Fruit fly (Drosophila melanogaster) whole organism, embryonic: ENCODE results near the gene Dbp73D.

Source experiments
- Antp ChIP-seq: fragments of 200-800 bp; sonication (Bioruptor generic); optimal IDR thresholded peaks from 3 replicates; lab custom pipeline; 2016; ENCODE audit warnings: missing biosample characterization, missing genetic modification characterization
- Bdp1 ChIP-seq: fragments of 200-800 bp; sonication (Bioruptor generic); optimal IDR thresholded peaks from 3 replicates; lab custom pipeline; 2016; ENCODE audit warnings: missing biosample characterization, missing genetic modification characterization
- CG10543 ChIP-seq: fragments of 200-800 bp; sonication (Bioruptor generic); optimal IDR thresholded peaks from 3 replicates; lab custom pipeline; 2017; ENCODE audit warnings: missing biosample characterization, mild to moderate bottlenecking, missing genetic modification characterization, moderate library complexity
- CG11695 ChIP-seq: fragments of 200-800 bp; sonication (Bioruptor generic); IDR thresholded peaks from 3 replicates; pipeline ENCODE4 v1.3.6; 2022; ENCODE audit warnings: missing biosample characterization, missing genetic modification characterization
- CG12942 ChIP-seq: fragments of 200-800 bp; sonication (Bioruptor generic); optimal IDR thresholded peaks from 3 replicates; lab custom pipeline; 2016; ENCODE audit warnings: missing biosample characterization, missing genetic modification characterization
- CG14667 ChIP-seq: fragments of 200-800 bp; sonication (Bioruptor generic); IDR thresholded peaks from 2 replicates; pipeline ENCODE4 v1.3.6; 2022; ENCODE audit warnings: missing biosample characterization, missing genetic modification characterization
- CG15269 ChIP-seq: fragments of 200-800 bp; sonication (Bioruptor generic); optimal IDR thresholded peaks from 2 replicates; lab custom pipeline; 2018; ENCODE audit warnings: missing biosample characterization, mild to moderate bottlenecking, missing genetic modification characterization, moderate library complexity
- CG2199 ChIP-seq: fragments of 200-800 bp; sonication (Bioruptor generic); IDR thresholded peaks from 3 replicates; pipeline ENCODE4 v1.3.6; 2022; ENCODE audit warnings: missing biosample characterization, missing genetic modification characterization
- CG31224 ChIP-seq: fragments of 200-800 bp; sonication (Bioruptor generic); IDR thresholded peaks from 2 replicates; pipeline ENCODE4 v1.3.6; 2022; ENCODE audit warnings: missing biosample characterization, missing genetic modification characterization
- CG31441 ChIP-seq: fragments of 200-800 bp; sonication (Bioruptor generic); IDR thresholded peaks from 2 replicates; pipeline ENCODE4 v1.3.6; 2022; ENCODE audit warnings: missing biosample characterization, missing genetic modification characterization
- CG34376 ChIP-seq: fragments of 200-800 bp; sonication (Bioruptor generic); optimal IDR thresholded peaks from 2 replicates; lab custom pipeline; 2018; ENCODE audit warnings: missing biosample characterization, mild to moderate bottlenecking, missing genetic modification characterization
- CG3726 ChIP-seq: fragments of 200-800 bp; sonication (Bioruptor generic); IDR thresholded peaks from 3 replicates; pipeline ENCODE4, ENCODE4 v1.3.6; 2022; ENCODE audit warnings: missing biosample characterization, missing genetic modification characterization
- CG3847 ChIP-seq: fragments of 200-800 bp; sonication (Bioruptor generic); IDR thresholded peaks from 2 replicates; pipeline ENCODE4 v1.3.6; 2022; ENCODE audit warnings: missing biosample characterization, missing genetic modification characterization
- CG8924 ChIP-seq: fragments of 200-800 bp; optimal IDR thresholded peaks from 3 replicates; lab custom pipeline; 2019; ENCODE audit warnings: missing biosample characterization, mild to moderate bottlenecking, missing genetic modification characterization, moderate library complexity
- Chrac-16 ChIP-seq: fragments of 200-800 bp; sonication (Bioruptor generic); optimal IDR thresholded peaks from 3 replicates; lab custom pipeline; 2016; ENCODE audit warnings: missing biosample characterization, missing genetic modification characterization
- Dbx ChIP-seq: fragments of 200-800 bp; sonication (Bioruptor generic); IDR thresholded peaks from 3 replicates; pipeline ENCODE4 v1.3.6; 2022; ENCODE audit warnings: missing biosample characterization, missing genetic modification characterization
- Drgx ChIP-seq: fragments of 200-800 bp; sonication (Bioruptor generic); IDR thresholded peaks from 2 replicates; pipeline ENCODE4 v1.3.6; 2022; ENCODE audit warnings: missing biosample characterization, missing genetic modification characterization
- ERR ChIP-seq: fragments of 200-800 bp; sonication (Bioruptor generic); optimal IDR thresholded peaks from 2 replicates; lab custom pipeline; 2016; ENCODE audit warnings: missing biosample characterization, missing genetic modification characterization
- Eip74EF ChIP-seq, 2 experiments: fragments of 200-800 bp in 1 of 2; fragments of >200 bp in 1 of 2; sonication (Bioruptor generic) in 1 of 2; optimal IDR thresholded peaks; 2 replicates each; lab custom pipeline; 2017 to 2019; ENCODE audit warnings: missing biosample characterization in 2 of 2, missing genetic modification characterization in 2 of 2, mild to moderate bottlenecking in 1 of 2, moderate library complexity in 1 of 2
- Elba2 ChIP-seq: fragments of 200-800 bp; sonication (Bioruptor generic); optimal IDR thresholded peaks from 3 replicates; lab custom pipeline; 2016; ENCODE audit warnings: missing biosample characterization, missing genetic modification characterization
- Fer2 ChIP-seq: fragments of 200-800 bp; sonication (Bioruptor generic); optimal IDR thresholded peaks from 2 replicates; lab custom pipeline; 2018; ENCODE audit warnings: missing biosample characterization, mild to moderate bottlenecking, missing genetic modification characterization, moderate library complexity
- HHEX ChIP-seq: fragments of 200-800 bp; sonication (Bioruptor generic); optimal IDR thresholded peaks from 3 replicates; lab custom pipeline; 2017; ENCODE audit warnings: missing biosample characterization, mild to moderate bottlenecking, missing genetic modification characterization, missing genetic modification reagents
- HLH54F ChIP-seq: fragments of 200-800 bp; sonication (Bioruptor generic); optimal IDR thresholded peaks from 3 replicates; lab custom pipeline; 2016; ENCODE audit warnings: missing biosample characterization, missing genetic modification characterization
- Hr51 ChIP-seq, 2 experiments: fragments of 200-800 bp; sonication (Bioruptor generic); optimal IDR thresholded peaks; 2 replicates in 1 of 2; 3 replicates in 1 of 2; lab custom pipeline; 2016 to 2018; ENCODE audit warnings: missing biosample characterization in 2 of 2, missing genetic modification characterization in 2 of 2, mild to moderate bottlenecking in 1 of 2, moderate library complexity in 1 of 2
- Lhr ChIP-seq: fragments of 200-800 bp; sonication (Bioruptor generic); optimal IDR thresholded peaks from 3 replicates; lab custom pipeline; 2017; ENCODE audit warnings: mild to moderate bottlenecking, missing biosample characterization, missing genetic modification reagents, missing genetic modification characterization
- Usf ChIP-seq: fragments of 200-800 bp; sonication (Bioruptor generic); optimal IDR thresholded peaks from 2 replicates; lab custom pipeline; 2017; ENCODE audit warnings: missing genotype, missing biosample characterization, missing genetic modification characterization
- Vsx1 ChIP-seq: fragments of 200-800 bp; sonication (Bioruptor generic); optimal IDR thresholded peaks from 2 replicates; lab custom pipeline; 2017; ENCODE audit warnings: missing biosample characterization, mild to moderate bottlenecking, missing genetic modification characterization, missing genetic modification reagents
- Xbp1 ChIP-seq: fragments of 200-800 bp; sonication (Bioruptor generic); optimal IDR thresholded peaks from 3 replicates; lab custom pipeline; 2016; ENCODE audit warnings: missing biosample characterization, mild to moderate bottlenecking, missing genetic modification characterization
- ac ChIP-seq: fragments of 200-800 bp; sonication (Bioruptor generic); optimal IDR thresholded peaks from 3 replicates; lab custom pipeline; 2017; ENCODE audit warnings: missing biosample characterization, mild to moderate bottlenecking, missing genetic modification characterization
- bigmax ChIP-seq: fragments of 200-800 bp; sonication (Bioruptor generic); optimal IDR thresholded peaks from 2 replicates; lab custom pipeline; 2018; ENCODE audit warnings: missing biosample characterization, mild to moderate bottlenecking, missing genetic modification characterization
- bsh ChIP-seq, 2 experiments: fragments of 200-800 bp; sonication (Bioruptor generic); optimal IDR thresholded peaks; 2 replicates each; lab custom pipeline; 2017 to 2018; ENCODE audit warnings: mild to moderate bottlenecking in 2 of 2, missing biosample characterization in 2 of 2, missing genetic modification characterization in 2 of 2, moderate library complexity in 1 of 2
- cas ChIP-seq: fragments of 200-800 bp; sonication (Bioruptor generic); IDR thresholded peaks from 2 replicates; pipeline ENCODE4 v1.3.6; 2022; ENCODE audit warnings: missing biosample characterization, missing genetic modification characterization
- cato ChIP-seq: fragments of 200-800 bp; sonication (Bioruptor generic); optimal IDR thresholded peaks from 2 replicates; lab custom pipeline; 2016; ENCODE audit warnings: missing biosample characterization, missing genetic modification characterization, borderline replicate concordance
- ci ChIP-seq: fragments of 200-800 bp; sonication (Bioruptor generic); IDR thresholded peaks from 3 replicates; pipeline ENCODE4 v1.3.6; 2022; ENCODE audit warnings: missing biosample characterization, missing genetic modification characterization
- danr ChIP-seq: fragments of 200-800 bp; sonication (Bioruptor generic); IDR thresholded peaks from 2 replicates; pipeline ENCODE4 v1.3.6; 2022; ENCODE audit warnings: missing biosample characterization, missing genetic modification characterization
- dpn ChIP-seq, 2 experiments: fragments of 200-800 bp; sonication (Bioruptor generic); optimal IDR thresholded peaks; 3 replicates each; lab custom pipeline; 2016; ENCODE audit warnings: missing biosample characterization in 2 of 2, missing genetic modification characterization in 2 of 2
- eyg ChIP-seq: fragments of 200-800 bp; sonication (Bioruptor generic); optimal IDR thresholded peaks from 3 replicates; lab custom pipeline; 2016; ENCODE audit warnings: missing biosample characterization, missing genetic modification characterization
- fd3F ChIP-seq: fragments of 200-800 bp; sonication (Bioruptor generic); optimal IDR thresholded peaks from 2 replicates; lab custom pipeline; 2018; ENCODE audit warnings: missing biosample characterization, mild to moderate bottlenecking, missing genetic modification characterization, moderate library complexity
- jumu ChIP-seq: fragments of 200-800 bp; sonication (Bioruptor generic); optimal IDR thresholded peaks from 3 replicates; lab custom pipeline; 2016; ENCODE audit warnings: missing biosample characterization, missing genetic modification characterization
- lbe ChIP-seq: fragments of 200-800 bp; sonication (Bioruptor generic); optimal IDR thresholded peaks from 2 replicates; lab custom pipeline; 2016; ENCODE audit warnings: missing biosample characterization, mild to moderate bottlenecking, missing genetic modification characterization
- peb ChIP-seq: fragments of 200-800 bp; sonication (Bioruptor generic); IDR thresholded peaks from 2 replicates; pipeline ENCODE4 v1.3.6; 2022; ENCODE audit warnings: missing biosample characterization, missing genetic modification characterization
- phol ChIP-seq: fragments of 200-800 bp; sonication (Bioruptor generic); optimal IDR thresholded peaks from 3 replicates; lab custom pipeline; 2018; ENCODE audit warnings: missing biosample characterization, mild to moderate bottlenecking, missing genetic modification characterization, moderate library complexity
- sim ChIP-seq: fragments of 200-800 bp; sonication (Bioruptor generic); IDR thresholded peaks from 2 replicates; pipeline ENCODE4 v1.3.6; 2022; ENCODE audit warnings: missing biosample characterization, missing genetic modification characterization
- slp2 ChIP-seq: fragments of 200-800 bp; sonication (Bioruptor generic); optimal IDR thresholded peaks from 2 replicates; lab custom pipeline; 2016; ENCODE audit warnings: missing biosample characterization, missing genetic modification characterization
- sr ChIP-seq: fragments of 200-800 bp; sonication (Bioruptor generic); IDR thresholded peaks from 3 replicates; pipeline ENCODE4 v1.3.6; 2022; ENCODE audit warnings: missing biosample characterization, missing genetic modification characterization
- twi ChIP-seq: fragments of 200-800 bp; optimal IDR thresholded peaks from 2 replicates; lab custom pipeline; 2019; ENCODE audit warnings: missing biosample characterization, mild to moderate bottlenecking, missing genetic modification characterization, moderate library complexity

Dbp73D gene

DNA sequence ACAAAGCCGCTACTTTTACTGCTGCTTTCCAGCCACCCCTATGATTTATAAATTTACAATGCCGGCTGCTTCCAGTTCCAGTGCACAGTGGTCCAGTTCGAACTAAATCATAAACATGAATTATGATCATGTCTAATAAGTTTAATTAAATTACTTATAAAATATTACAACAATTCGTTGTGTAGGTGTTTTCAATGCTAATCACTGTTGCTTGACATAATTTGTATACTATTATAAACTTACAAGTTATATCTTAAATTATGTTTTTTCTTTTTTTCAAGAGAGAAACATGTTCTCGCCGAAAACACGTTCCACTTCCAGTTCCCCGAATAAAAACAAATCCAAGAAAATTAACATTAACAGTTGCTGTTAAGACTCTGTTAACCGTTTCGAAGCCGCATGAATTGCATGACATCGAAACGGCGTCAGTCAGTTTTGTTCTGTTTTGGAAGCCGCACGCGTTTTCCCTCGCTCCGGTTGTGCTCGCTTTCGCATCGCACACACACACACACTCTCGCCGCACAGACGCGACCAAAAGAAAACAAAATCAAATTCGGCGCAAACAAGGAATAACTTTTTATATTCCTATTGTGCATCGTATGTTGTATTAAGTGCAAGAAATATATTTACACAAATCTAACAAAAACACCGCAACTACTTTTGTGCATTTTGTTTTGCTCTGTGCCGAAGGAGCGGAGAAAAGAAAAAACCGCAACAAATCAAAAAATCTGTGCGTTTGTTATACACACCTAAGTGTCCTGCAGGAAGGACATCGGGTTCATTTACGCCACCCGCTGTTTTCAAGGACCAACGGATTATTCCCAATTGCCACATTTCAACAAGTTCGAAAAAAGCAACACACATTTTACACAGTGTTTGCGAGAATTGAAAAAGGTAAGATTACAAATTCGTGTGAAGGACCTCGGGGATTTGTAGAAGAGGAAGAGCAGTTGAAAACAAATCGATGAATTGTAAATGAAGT lies 35.3 kb upstream of the Dbp73D start, which contains the start of gene Nrt (continued):
- no peak for TF ChIP-seq CG31224 (GFP tag; lab: Robert Waterston, UW)
- no peak for TF ChIP-seq cato (GFP tag; lab: Kevin White, UChicago)
- TF ChIP-seq CG3847 = 0 out of 2 replicates have a peak, but pooled peaks have one; percentile 27

DNA sequence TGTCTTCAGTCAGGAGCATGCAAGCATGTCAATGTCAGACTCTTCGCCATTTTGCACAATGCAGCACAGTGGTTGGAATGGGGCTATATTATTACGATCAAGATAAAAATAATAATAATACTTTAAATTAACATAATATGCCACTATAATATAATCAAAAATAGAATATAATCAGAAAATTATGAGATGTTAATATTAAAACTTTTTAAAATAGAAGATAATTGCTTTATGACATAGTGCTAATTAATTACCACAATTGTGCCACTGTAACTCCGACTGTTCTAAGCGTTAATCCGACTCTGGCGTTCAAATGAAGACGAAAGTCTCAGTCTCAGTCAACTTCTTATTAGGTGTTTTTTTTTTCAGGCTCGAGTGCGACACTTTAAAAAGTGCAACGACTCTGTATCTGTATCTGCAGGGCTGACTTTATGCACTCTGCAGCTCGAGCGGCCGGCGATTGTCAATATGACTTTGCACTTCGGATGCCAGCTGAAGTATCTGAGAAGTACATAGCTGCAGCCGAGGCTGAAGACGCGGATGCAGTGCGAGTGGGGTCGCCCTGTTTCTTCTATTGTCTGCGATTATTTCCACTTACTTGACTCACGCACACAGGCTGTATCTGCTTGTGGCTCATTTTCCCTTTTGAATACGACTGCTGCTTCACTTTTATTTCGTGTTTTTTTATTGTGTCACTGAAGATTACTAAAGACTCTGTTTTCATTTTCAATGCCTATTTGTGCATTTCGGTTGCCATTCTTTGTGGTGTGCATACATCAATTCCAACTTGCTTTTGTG lies 31.8 kb upstream of the Dbp73D start:
- TF ChIP-seq HLH54F (no peak), bsh (GFP tag; optimal IDR thresholded peaks at IDR 0.05; lab: Kevin White, UChicago) (peak; percentile 9 to 64), Bdp1 (GFP tag; lab: Kevin White, UChicago) (no peak), peb (GFP tag; lab: Robert Waterston, UW) (no peak), CG3726 (GFP tag; lab: Robert Waterston, UW) (no peak), CG34376 (GFP tag; lab: Kevin White, UChicago) (no peak), Hr51 (GFP tag; optimal IDR thresholded peaks at IDR 0.05; lab: Kevin White, UChicago) (no peak), CG31441 (GFP tag; lab: Robert Waterston, UW) (no peak), Antp (GFP tag; lab: Kevin White, UChicago) (no peak), HHEX (GFP tag; lab: Kevin White, UChicago) (no peak), dpn (GFP tag; optimal IDR thresholded peaks at IDR 0.05; lab: Kevin White, UChicago) (no peak), Vsx1 (GFP tag; lab: Kevin White, UChicago) (no peak), bigmax (GFP tag; lab: Kevin White, UChicago) (no peak), CG11695 (GFP tag; lab: Robert Waterston, UW) (no peak), CG14667 (GFP tag; lab: Robert Waterston, UW) (no peak), Elba2 (peak; percentile 21), fd3F (no peak), lbe (GFP tag; lab: Kevin White, UChicago) (no peak), danr (GFP tag; lab: Robert Waterston, UW) (no peak), cas (GFP tag; lab: Robert Waterston, UW) (no peak), Dbx (GFP tag; lab: Robert Waterston, UW) (no peak), ERR (GFP tag; lab: Kevin White, UChicago) (no peak), CG12942 (GFP tag; lab: Kevin White, UChicago) (no peak), sr (GFP tag; lab: Robert Waterston, UW) (no peak), ci (GFP tag; lab: Robert Waterston, UW) (no peak), CG15269 (tag; lab: Kevin White, UChicago) (no peak), CG2199 (GFP tag; lab: Robert Waterston, UW) (peak; percentile 84; the same call in 1 of the 3 replicates), Usf (no peak), phol (tag; lab: Kevin White, UChicago) (peak; percentile 4), Fer2 (tag; lab: Kevin White, UChicago) (no peak), CG8924 (tag; lab: Kevin White, UChicago) (no peak), Drgx (peak; percentile 30; the same call in 1 of the 2 replicates), CG10543 (GFP tag; lab: Kevin White, UChicago) (no peak), twi (tag; lab: Kevin White, UChicago) (no peak), eyg (GFP tag; lab: Kevin White, UChicago) (no peak), Eip74EF (GFP tag; optimal IDR thresholded peaks at IDR 0.05; lab: Kevin White, UChicago) (no peak), ac (GFP tag; lab: Kevin White, UChicago) (no peak), slp2 (GFP tag; lab: Kevin White, UChicago) (no peak), Chrac-16 (GFP tag; lab: Kevin White, UChicago) (no peak), Xbp1 (GFP tag; lab: Kevin White, UChicago) (no peak), Lhr (no peak), jumu (GFP tag; lab: Kevin White, UChicago) (no peak), sim (GFP tag; lab: Robert Waterston, UW) (no peak)
